Fruit fly (Drosophila melanogaster) whole organism, embryonic: ENCODE data around the gene CG7248.

Experiments used
- Adf1 ChIP-seq: fragments of 200-800 bp; sonication (Bioruptor generic); IDR thresholded peaks from 2 replicates; pipeline ENCODE4 v1.3.6; 2022; ENCODE audit warnings: missing biosample characterization, missing genetic modification characterization
- B-H2 ChIP-seq: fragments of 200-800 bp; sonication (Bioruptor generic); optimal IDR thresholded peaks from 2 replicates; lab custom pipeline; 2018; ENCODE audit warnings: missing biosample characterization, mild to moderate bottlenecking, missing genetic modification characterization
- CG1024 ChIP-seq: fragments of 200-800 bp; sonication (Bioruptor generic); IDR thresholded peaks from 2 replicates; pipeline ENCODE4 v1.3.6; 2022; ENCODE audit warnings: missing biosample characterization, missing genetic modification characterization
- CG12659 ChIP-seq: fragments of 200-800 bp; sonication (Bioruptor generic); optimal IDR thresholded peaks from 3 replicates; lab custom pipeline; 2017; ENCODE audit warnings: mild to moderate bottlenecking, missing biosample characterization, missing genetic modification reagents, missing genetic modification characterization
- CG13123 ChIP-seq: fragments of 200-800 bp; sonication (Bioruptor generic); optimal IDR thresholded peaks from 2 replicates; lab custom pipeline; 2016; ENCODE audit warnings: missing biosample characterization, missing genetic modification characterization
- CG13624 ChIP-seq: fragments of 200-800 bp; sonication (Bioruptor generic); optimal IDR thresholded peaks from 2 replicates; lab custom pipeline; 2016; ENCODE audit warnings: missing biosample characterization, missing genetic modification characterization
- CG13894 ChIP-seq: fragments of 200-800 bp; sonication (Bioruptor generic); optimal IDR thresholded peaks from 3 replicates; lab custom pipeline; 2018; ENCODE audit warnings: missing biosample characterization, mild to moderate bottlenecking, missing genetic modification characterization, moderate library complexity
- CG15514 ChIP-seq: fragments of 200-800 bp; sonication (Bioruptor generic); optimal IDR thresholded peaks from 3 replicates; lab custom pipeline; 2017; ENCODE audit warnings: missing biosample characterization, missing genetic modification characterization, mild to moderate bottlenecking, moderate library complexity, missing genetic modification reagents
- CG17186 ChIP-seq: fragments of 200-800 bp; sonication (Bioruptor generic); optimal IDR thresholded peaks from 3 replicates; lab custom pipeline; 2017; ENCODE audit warnings: missing biosample characterization, missing genetic modification reagents, missing genetic modification characterization
- CG17802 ChIP-seq: fragments of 200-800 bp; sonication (Bioruptor generic); optimal IDR thresholded peaks from 2 replicates; lab custom pipeline; 2018; ENCODE audit warnings: missing biosample characterization, mild to moderate bottlenecking, missing genetic modification characterization, moderate library complexity
- CG1792 ChIP-seq: fragments of 200-800 bp; sonication (Bioruptor generic); optimal IDR thresholded peaks from 2 replicates; lab custom pipeline; 2016; ENCODE audit warnings: missing biosample characterization, missing genetic modification characterization
- CG18764 ChIP-seq: fragments of 200-800 bp; sonication (Bioruptor generic); optimal IDR thresholded peaks from 3 replicates; lab custom pipeline; 2016; ENCODE audit warnings: missing biosample characterization, missing genetic modification characterization
- CG30403 ChIP-seq: fragments of 200-800 bp; sonication (Bioruptor generic); optimal IDR thresholded peaks from 3 replicates; lab custom pipeline; 2016; ENCODE audit warnings: missing biosample characterization, missing genetic modification characterization
- CG31224 ChIP-seq: fragments of 200-800 bp; sonication (Bioruptor generic); IDR thresholded peaks from 2 replicates; pipeline ENCODE4 v1.3.6; 2022; ENCODE audit warnings: missing biosample characterization, missing genetic modification characterization
- CG3407 ChIP-seq: fragments of 200-800 bp; sonication (Bioruptor generic); optimal IDR thresholded peaks from 2 replicates; lab custom pipeline; 2018; ENCODE audit warnings: missing biosample characterization, mild to moderate bottlenecking, missing genetic modification characterization
- CG42726 ChIP-seq: fragments of 200-800 bp; sonication (Bioruptor generic); IDR thresholded peaks from 2 replicates; pipeline ENCODE4 v1.3.6; 2022; ENCODE audit warnings: missing biosample characterization, missing genetic modification characterization; ENCODE audit not compliant: partially characterized antibody
- CG5245 ChIP-seq: fragments of 200-800 bp; sonication (Bioruptor generic); optimal IDR thresholded peaks from 3 replicates; lab custom pipeline; 2016; ENCODE audit warnings: missing biosample characterization, missing genetic modification characterization
- CG6175 ChIP-seq: fragments of 200-800 bp; sonication (Bioruptor generic); IDR thresholded peaks from 3 replicates; pipeline ENCODE4 v1.3.6; 2022; ENCODE audit warnings: missing biosample characterization, missing genetic modification characterization
- CG6813 ChIP-seq: fragments of 200-800 bp; sonication (Bioruptor generic); optimal IDR thresholded peaks from 2 replicates; lab custom pipeline; 2017; ENCODE audit warnings: missing biosample characterization, missing genetic modification characterization, mild to moderate bottlenecking, moderate library complexity, missing genetic modification reagents
- CG8388 ChIP-seq: fragments of 200-800 bp; sonication (Bioruptor generic); optimal IDR thresholded peaks from 2 replicates; lab custom pipeline; 2019; ENCODE audit warnings: missing biosample characterization, mild to moderate bottlenecking, missing genetic modification characterization, moderate library complexity
- CG8944 ChIP-seq: fragments of 200-800 bp; sonication (Bioruptor generic); optimal IDR thresholded peaks from 3 replicates; lab custom pipeline; 2016; ENCODE audit warnings: missing biosample characterization, missing genetic modification characterization
- CG9609 ChIP-seq: fragments of 200-800 bp; sonication (Bioruptor generic); optimal IDR thresholded peaks from 3 replicates; lab custom pipeline; 2016; ENCODE audit warnings: missing biosample characterization, missing genetic modification characterization
- Gsc ChIP-seq: fragments of 200-800 bp; sonication (Bioruptor generic); IDR thresholded peaks from 2 replicates; pipeline ENCODE4 v1.3.6; 2022; ENCODE audit warnings: missing biosample characterization, missing genetic modification characterization
- Hmx ChIP-seq: fragments of 200-800 bp; sonication (Bioruptor generic); optimal IDR thresholded peaks from 2 replicates; lab custom pipeline; 2016; ENCODE audit warnings: missing biosample characterization, missing genetic modification characterization
- Med ChIP-seq: fragments of 200-800 bp; sonication (Bioruptor generic); peaks from one replicate; lab custom pipeline; 2016; ENCODE audit warnings: missing biosample characterization, missing genetic modification characterization, mild to moderate bottlenecking, inconsistent platforms, moderate library complexity
- Myb ChIP-seq: fragments of 200-800 bp; sonication (Bioruptor generic); optimal IDR thresholded peaks from 2 replicates; lab custom pipeline; 2016; ENCODE audit warnings: missing biosample characterization, missing genetic modification characterization
- Side ChIP-seq: fragments of 200-800 bp; sonication (Bioruptor generic); optimal IDR thresholded peaks from 2 replicates; lab custom pipeline; 2016; ENCODE audit warnings: missing biosample characterization, missing genetic modification characterization
- Usf ChIP-seq: fragments of 200-800 bp; sonication (Bioruptor generic); optimal IDR thresholded peaks from 2 replicates; lab custom pipeline; 2017; ENCODE audit warnings: missing genotype, missing biosample characterization, missing genetic modification characterization
- Vsx1 ChIP-seq: fragments of 200-800 bp; sonication (Bioruptor generic); optimal IDR thresholded peaks from 2 replicates; lab custom pipeline; 2017; ENCODE audit warnings: missing biosample characterization, mild to moderate bottlenecking, missing genetic modification characterization, missing genetic modification reagents
- bbx ChIP-seq: fragments of 200-800 bp; sonication (Bioruptor generic); IDR thresholded peaks from 2 replicates; pipeline ENCODE4 v1.3.6; 2022; ENCODE audit warnings: missing biosample characterization, missing genetic modification characterization; ENCODE audit not compliant: partially characterized antibody
- danr ChIP-seq: fragments of 200-800 bp; sonication (Bioruptor generic); IDR thresholded peaks from 2 replicates; pipeline ENCODE4 v1.3.6; 2022; ENCODE audit warnings: missing biosample characterization, missing genetic modification characterization
- dimm ChIP-seq: fragments of 200-800 bp; sonication (Bioruptor generic); IDR thresholded peaks from 2 replicates; pipeline ENCODE4 v1.3.6; 2022; ENCODE audit warnings: missing biosample characterization, missing genetic modification characterization
- disco-r ChIP-seq: fragments of 200-800 bp; sonication (Bioruptor generic); optimal IDR thresholded peaks from 2 replicates; lab custom pipeline; 2016; ENCODE audit warnings: missing biosample characterization, missing genetic modification characterization
- dmrt99B ChIP-seq: fragments of 200-800 bp; sonication (Bioruptor generic); optimal IDR thresholded peaks from 2 replicates; lab custom pipeline; 2018; ENCODE audit warnings: missing biosample characterization, mild to moderate bottlenecking, missing genetic modification characterization, moderate library complexity
- fd3F ChIP-seq: fragments of 200-800 bp; sonication (Bioruptor generic); optimal IDR thresholded peaks from 2 replicates; lab custom pipeline; 2018; ENCODE audit warnings: missing biosample characterization, mild to moderate bottlenecking, missing genetic modification characterization, moderate library complexity
- gcm2 ChIP-seq: fragments of 200-800 bp; sonication (Bioruptor generic); optimal IDR thresholded peaks from 2 replicates; lab custom pipeline; 2016; ENCODE audit warnings: missing biosample characterization, missing genetic modification characterization
- gem ChIP-seq: fragments of 200-800 bp; sonication (Bioruptor generic); optimal IDR thresholded peaks from 2 replicates; lab custom pipeline; 2019; ENCODE audit warnings: missing biosample characterization, mild to moderate bottlenecking, missing genetic modification characterization, moderate library complexity
- hbn ChIP-seq: fragments of 200-800 bp; sonication (Bioruptor generic); IDR thresholded peaks from 2 replicates; pipeline ENCODE4 v1.3.6; 2022; ENCODE audit warnings: missing biosample characterization, missing genetic modification characterization; ENCODE audit not compliant: partially characterized antibody
- lab ChIP-seq: fragments of 200-800 bp; sonication (Bioruptor generic); optimal IDR thresholded peaks from 3 replicates; lab custom pipeline; 2017; ENCODE audit warnings: missing biosample characterization, missing genetic modification characterization, mild to moderate bottlenecking, moderate library complexity, missing genetic modification reagents
- org-1 ChIP-seq: fragments of 200-800 bp; sonication (Bioruptor generic); optimal IDR thresholded peaks from 2 replicates; lab custom pipeline; 2017; ENCODE audit warnings: missing biosample characterization, missing genetic modification characterization
- phol ChIP-seq: fragments of 200-800 bp; sonication (Bioruptor generic); optimal IDR thresholded peaks from 3 replicates; lab custom pipeline; 2018; ENCODE audit warnings: missing biosample characterization, mild to moderate bottlenecking, missing genetic modification characterization, moderate library complexity
- run ChIP-seq: fragments of 200-800 bp; sonication (Bioruptor generic); optimal IDR thresholded peaks from 3 replicates; lab custom pipeline; 2018; ENCODE audit warnings: missing biosample characterization, mild to moderate bottlenecking, missing genetic modification characterization
- salm ChIP-seq: fragments of 200-800 bp; sonication (Bioruptor generic); optimal IDR thresholded peaks from 2 replicates; lab custom pipeline; 2018; ENCODE audit warnings: missing biosample characterization, mild to moderate bottlenecking, missing genetic modification characterization
- slbo ChIP-seq: fragments of 200-800 bp; sonication (Bioruptor generic); IDR thresholded peaks from 2 replicates; pipeline ENCODE4 v1.3.6; 2022; ENCODE audit warnings: missing biosample characterization, missing genetic modification characterization
- ssp ChIP-seq: fragments of 200-800 bp; sonication (Bioruptor generic); IDR thresholded peaks from 2 replicates; pipeline ENCODE4 v1.3.6; 2022; ENCODE audit warnings: missing biosample characterization, missing genetic modification characterization
- vfl ChIP-seq: fragments of 200-800 bp; sonication (Bioruptor generic); optimal IDR thresholded peaks from 2 replicates; lab custom pipeline; 2016; ENCODE audit warnings: missing biosample characterization, missing genetic modification characterization
- wek ChIP-seq: fragments of 200-800 bp; sonication (Bioruptor generic); optimal IDR thresholded peaks from 3 replicates; lab custom pipeline; 2018; ENCODE audit warnings: missing biosample characterization, mild to moderate bottlenecking, missing genetic modification characterization, moderate library complexity
- zf30C ChIP-seq: fragments of 200-800 bp; sonication (Bioruptor generic); optimal IDR thresholded peaks from 3 replicates; lab custom pipeline; 2018; ENCODE audit warnings: missing biosample characterization, mild to moderate bottlenecking, missing genetic modification characterization

CG7248 gene

dm6 chr3L:12002321-12003248 is 48.7 kb downstream of the CG7248 start, which contains the start of the genes Pop2 and CG6928 (continued):
- TF ChIP-seq run (tag; lab: Kevin White, UChicago), result no peak
- TF ChIP-seq slbo (GFP tag; lab: Robert Waterston, UW), result peak; percentile 88
- peak; percentile 83 for TF ChIP-seq Myb (GFP tag; lab: Kevin White, UChicago)
- TF ChIP-seq CG13624 (GFP tag; lab: Kevin White, UChicago), result peak; percentile 83
- TF ChIP-seq wek (GFP tag; lab: Kevin White, UChicago), result no peak
- peak; percentile 83 for TF ChIP-seq CG9609 (GFP tag; lab: Kevin White, UChicago)
- TF ChIP-seq Side, result peak; percentile 60
- no peak for TF ChIP-seq dimm (GFP tag; lab: Robert Waterston, UW)
- peak; percentile 87 for TF ChIP-seq CG8944
- no peak for TF ChIP-seq CG6175 (GFP tag; lab: Robert Waterston, UW)
- peak; percentile 86 for TF ChIP-seq CG30403 (GFP tag; lab: Kevin White, UChicago)
- TF ChIP-seq zf30C (GFP tag; lab: Kevin White, UChicago), result no peak
- peak; percentile 38 for TF ChIP-seq Vsx1 (GFP tag; lab: Kevin White, UChicago)
- peak; percentile 92 for TF ChIP-seq hbn (GFP tag; lab: Robert Waterston, UW)
- no peak for TF ChIP-seq salm (tag; lab: Kevin White, UChicago)
- TF ChIP-seq Adf1 (GFP tag; lab: Robert Waterston, UW), result peak; percentile 51
- peak; percentile 57 for TF ChIP-seq CG17802 (tag; lab: Kevin White, UChicago)
- TF ChIP-seq Usf (GFP tag; lab: Kevin White, UChicago), result peak; percentile 26
- TF ChIP-seq CG1024 (GFP tag; lab: Robert Waterston, UW), result 0 out of 2 replicates have a peak, but pooled peaks have one; percentile 9
- TF ChIP-seq Gsc (GFP tag; lab: Robert Waterston, UW), result no peak
- no peak for TF ChIP-seq CG6813
- peak; percentile 66 for TF ChIP-seq CG1792 (GFP tag; lab: Kevin White, UChicago)
- TF ChIP-seq phol (tag; lab: Kevin White, UChicago), result peak; percentile 84
- peak; percentile 62 for TF ChIP-seq CG17186
- peak; percentile 92 for TF ChIP-seq CG12659 (GFP tag; lab: Kevin White, UChicago)
- TF ChIP-seq CG13123 (GFP tag; lab: Kevin White, UChicago), result peak; percentile 63
- TF ChIP-seq disco-r, result peak; percentile 72
- peak; percentile 65 for TF ChIP-seq CG18764 (GFP tag; lab: Kevin White, UChicago)
- no peak for TF ChIP-seq CG13894 (tag; lab: Kevin White, UChicago)
- peak; percentile 98 for TF ChIP-seq Med
- peak; percentile 80 for TF ChIP-seq CG5245 (GFP tag; lab: Kevin White, UChicago)
- TF ChIP-seq CG8388, result peak; percentile 78
- peak; percentile 54 for TF ChIP-seq CG3407
- 0 out of 2 replicates have a peak, but pooled peaks have one; percentile 29 for TF ChIP-seq danr
- peak; percentile 60 for TF ChIP-seq ssp (GFP tag; lab: Robert Waterston, UW)
- no peak for TF ChIP-seq org-1 (GFP tag; lab: Kevin White, UChicago)
- peak; percentile 82 for TF ChIP-seq CG15514
- TF ChIP-seq gcm2 (GFP tag; lab: Kevin White, UChicago), result peak; percentile 2
- peak; percentile 57; the same call in 1 of the 2 replicates for TF ChIP-seq CG42726 (GFP tag; lab: Robert Waterston, UW)
- peak; percentile 49 for TF ChIP-seq fd3F (GFP tag; lab: Kevin White, UChicago)
- peak; percentile 55 for TF ChIP-seq B-H2 (GFP tag; lab: Kevin White, UChicago)
- peak; percentile 79 for TF ChIP-seq lab
- peak; percentile 74 for TF ChIP-seq vfl
- TF ChIP-seq gem, result peak; percentile 70
- TF ChIP-seq CG31224 (GFP tag; lab: Robert Waterston, UW), result peak; percentile 46; the same call in 1 of the 2 replicates
- peak; percentile 79 for TF ChIP-seq bbx
- TF ChIP-seq Hmx (GFP tag; lab: Kevin White, UChicago), result peak; percentile 47
- no peak for TF ChIP-seq dmrt99B
